Fruit fly (Drosophila melanogaster): ENCODE results near the gene Rheb.

The Rheb gene

DNA sequence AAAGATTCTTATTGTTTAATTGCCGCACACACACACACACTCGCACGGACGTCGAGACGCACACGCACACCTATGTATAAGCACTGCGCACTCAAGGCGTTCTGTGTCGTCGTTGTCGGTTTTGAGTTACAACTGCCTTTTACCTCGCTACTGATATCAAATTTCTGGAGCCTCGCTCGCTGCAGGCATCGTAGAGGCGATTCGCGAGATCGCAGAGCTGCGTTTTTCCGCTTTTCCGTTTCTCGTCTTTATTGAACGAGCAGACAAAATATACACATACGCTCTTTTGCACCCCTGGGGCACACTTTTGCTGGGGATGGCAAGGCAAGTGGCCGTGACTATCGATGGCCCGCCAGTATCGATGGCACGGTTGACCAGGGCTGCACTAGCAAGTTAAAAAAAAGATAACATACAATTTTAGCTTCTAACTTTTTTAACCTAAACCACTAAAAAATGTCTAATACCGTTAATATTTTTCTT, 21.2 kb upstream of the Rheb start, which contains the start of gene CG2519 (continued):
- TF ChIP-seq knrl (GFP tag; IDR thresholded peaks at IDR 0.05; ENCODE audit: partially characterized antibody) (peak; percentile 95), CG18764 (GFP tag; optimal IDR thresholded peaks at IDR 0.05) (peak; percentile 61), CG10654 (GFP tag; optimal IDR thresholded peaks at IDR 0.05) (peak; percentile 22), H2.0 (GFP tag; IDR thresholded peaks at IDR 0.05) (peak; percentile 52), E2f1 (GFP tag; IDR thresholded peaks at IDR 0.05) (peak; percentile 42; the same call in 1 of the 2 replicates), CG7963 (GFP tag; IDR thresholded peaks at IDR 0.05; ENCODE audit: partially characterized antibody) (peak; percentile 89), cwo (GFP tag; optimal IDR thresholded peaks at IDR 0.05) (no peak), CG12942 (GFP tag; optimal IDR thresholded peaks at IDR 0.05) (peak; percentile 42), Ada2b (GFP tag; IDR thresholded peaks at IDR 0.05) (peak; percentile 54; the same call in 1 of the 2 replicates), sr (GFP tag; IDR thresholded peaks at IDR 0.05) (no peak), CG12104 (GFP tag; optimal IDR thresholded peaks at IDR 0.05) (peak; percentile 46), nerfin-1 (tag; optimal IDR thresholded peaks at IDR 0.05) (no peak), org-1 (GFP tag; optimal IDR thresholded peaks at IDR 0.05) (peak; percentile 18), dmrt11E (tag; optimal IDR thresholded peaks at IDR 0.05) (peak; percentile 21), dpn (GFP tag; optimal IDR thresholded peaks at IDR 0.05) (peak; percentile 55 to 67), Adf1 (GFP tag; IDR thresholded peaks at IDR 0.05) (peak; percentile 69), CG13624 (GFP tag; optimal IDR thresholded peaks at IDR 0.05) (peak; percentile 92), pzg (GFP tag; optimal IDR thresholded peaks at IDR 0.05) (peak; percentile 91), lola (GFP tag; optimal IDR thresholded peaks at IDR 0.05) (peak in 1 of 3 experiments; percentile 9), CG30431 (GFP tag; optimal IDR thresholded peaks at IDR 0.05) (no peak), cg (GFP tag; optimal IDR thresholded peaks at IDR 0.05) (peak; percentile 98), chif (GFP tag; optimal IDR thresholded peaks at IDR 0.05) (peak; percentile 33 to 51), tx (GFP tag; optimal IDR thresholded peaks at IDR 0.05) (peak; percentile 22), Hey (tag; optimal IDR thresholded peaks at IDR 0.05) (no peak), Kr (GFP tag; optimal IDR thresholded peaks at IDR 0.05) (no peak), CG11247 (GFP tag; IDR thresholded peaks at IDR 0.05) (peak; percentile 64), Abd-B (GFP tag; optimal IDR thresholded peaks at IDR 0.05) (no peak), Hr3 (GFP tag; optimal IDR thresholded peaks at IDR 0.05) (peak; percentile 13), CG6175 (GFP tag; IDR thresholded peaks at IDR 0.05) (no peak), nmo (GFP tag; optimal IDR thresholded peaks at IDR 0.05) (no peak), z (GFP tag; IDR thresholded peaks at IDR 0.05) (0 out of 3 replicates have a peak, but pooled peaks have one; percentile 17), Ptx1 (GFP tag; IDR thresholded peaks at IDR 0.05) (peak; percentile 52; the same call in 1 of the 2 replicates), hb (GFP tag; IDR thresholded peaks at IDR 0.05; ENCODE audit: partially characterized antibody) (peak; percentile 85), B-H2 (GFP tag; optimal IDR thresholded peaks at IDR 0.05) (peak; percentile 47), Dad (GFP tag; optimal IDR thresholded peaks at IDR 0.05) (peak; percentile 36), bab2 (GFP tag; optimal IDR thresholded peaks at IDR 0.05) (peak; percentile 55), da (GFP tag; optimal IDR thresholded peaks at IDR 0.05) (peak; percentile 53), sc (optimal IDR thresholded peaks at IDR 0.05) (no peak), sc (GFP tag; optimal IDR thresholded peaks at IDR 0.05) (no peak), ken (GFP tag; IDR thresholded peaks at IDR 0.05) (peak; percentile 77), esg (GFP tag; conservative IDR thresholded peaks at IDR 0.05) (0 out of 2 replicates have a peak, but pooled peaks have one; percentile 18), CG10274 (GFP tag; optimal IDR thresholded peaks at IDR 0.05) (no peak), CG18476 (GFP tag; optimal IDR thresholded peaks at IDR 0.05) (no peak), Tbp (GFP tag; optimal IDR thresholded peaks at IDR 0.05) (no peak), ttk (GFP tag; IDR thresholded peaks at IDR 0.05) (peak; percentile 48; the same call in 1 of the 2 replicates), Sin3A (optimal IDR thresholded peaks at IDR 0.05) (peak; percentile 57), cad (GFP tag; optimal IDR thresholded peaks at IDR 0.05) (no peak), maf-S (GFP tag; optimal IDR thresholded peaks at IDR 0.05) (peak; percentile 16), prd (optimal IDR thresholded peaks at IDR 0.05) (no peak), prd (GFP tag; IDR thresholded peaks at IDR 0.05) (peak; percentile 72), kni (GFP tag; optimal IDR thresholded peaks at IDR 0.05) (no peak), chn (GFP tag; optimal IDR thresholded peaks at IDR 0.05) (peak; percentile 62)
